Worm (Caenorhabditis elegans): ENCODE data around the gene syg-1.

DNA sequence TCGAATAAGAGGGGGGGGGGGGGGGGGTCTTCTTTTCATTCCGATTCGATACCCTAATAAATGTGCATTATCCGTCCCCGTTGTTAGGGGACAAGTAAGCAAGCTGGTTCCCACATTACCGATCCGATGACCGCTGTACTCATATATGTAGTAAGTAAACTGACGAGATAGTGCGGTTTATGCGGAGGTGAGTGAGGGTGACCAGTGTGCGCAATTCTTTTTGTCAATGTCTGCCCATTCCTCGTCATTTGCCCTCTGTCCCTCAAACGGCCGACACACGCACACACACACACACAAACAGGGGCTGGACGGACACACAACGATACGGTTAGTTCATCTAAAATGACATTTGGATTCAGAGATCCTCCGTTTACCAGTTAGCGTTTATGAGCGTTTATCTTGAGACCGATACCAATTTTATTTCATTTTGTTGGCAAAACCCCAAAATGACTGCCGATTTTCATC is 37.1 kb upstream of the syg-1 start, which contains the start of gene aat-3:
- TF ChIP-seq ztf-11 (tag; optimal IDR thresholded peaks at IDR 0.05), result no peak
- TF ChIP-seq dpl-1 (GFP tag; optimal IDR thresholded peaks at IDR 0.05), result no peak
- no peak for TF ChIP-seq egl-27 (tag; optimal IDR thresholded peaks at IDR 0.05)
- TF ChIP-seq nhr-28 (tag; optimal IDR thresholded peaks at IDR 0.05), result no peak
- no peak for TF ChIP-seq unc-30 (tag; optimal IDR thresholded peaks at IDR 0.05)
- TF ChIP-seq fkh-10 (GFP tag; optimal IDR thresholded peaks at IDR 0.05), result no peak
- no peak for TF ChIP-seq nhr-84 (tag; optimal IDR thresholded peaks at IDR 0.05)
- TF ChIP-seq ama-1 (optimal IDR thresholded peaks at IDR 0.05), result no peak
